Worm (Caenorhabditis elegans) whole organism, L2 larva: ENCODE data around the gene M153.3.

ENCODE experiments used
- aly-2 ChIP-seq: fragments of 150-350 bp; optimal IDR thresholded peaks from 2 replicates; lab custom pipeline; 2014; ENCODE audit warnings: missing biosample characterization, missing genetic modification characterization
- ama-1 ChIP-seq: fragments of 150-350 bp; optimal IDR thresholded peaks from 2 replicates; lab custom pipeline; 2018; ENCODE audit warnings: inconsistent platforms
- blmp-1 ChIP-seq: sonication (generic microtip); optimal IDR thresholded peaks from 2 replicates; lab custom pipeline; 2017; ENCODE audit warnings: missing genetic modification characterization, mild to moderate bottlenecking, missing compliant biosample characterization, antibody characterized with exemption, moderate library complexity; ENCODE audit not compliant: insufficient read depth
- fos-1 ChIP-seq: fragments of 150-350 bp; optimal IDR thresholded peaks from 2 replicates; lab custom pipeline; 2014; ENCODE audit warnings: missing biosample characterization, missing genetic modification characterization
- mab-5 ChIP-seq: fragments of 150-350 bp; optimal IDR thresholded peaks from 2 replicates; lab custom pipeline; 2014; ENCODE audit warnings: missing biosample characterization, missing genetic modification characterization
- mbf-1 ChIP-seq: sonication (generic microtip); optimal IDR thresholded peaks from 2 replicates; lab custom pipeline; 2017; ENCODE audit warnings: missing biosample characterization, missing genetic modification characterization
- nhr-11 ChIP-seq: fragments of 150-350 bp; optimal IDR thresholded peaks from 2 replicates; lab custom pipeline; 2014; ENCODE audit warnings: missing biosample characterization, missing genetic modification characterization
- nhr-77 ChIP-seq: fragments of 150-350 bp; optimal IDR thresholded peaks from 2 replicates; lab custom pipeline; 2014; ENCODE audit warnings: missing biosample characterization, missing genetic modification characterization
- unc-39 ChIP-seq: fragments of 150-350 bp; optimal IDR thresholded peaks from 2 replicates; lab custom pipeline; 2014; ENCODE audit warnings: missing biosample characterization, missing genetic modification characterization
- unc-62 ChIP-seq: fragments of 150-350 bp; optimal IDR thresholded peaks from 2 replicates; lab custom pipeline; 2014; ENCODE audit warnings: missing biosample characterization, missing genetic modification reagents, missing genetic modification characterization
- zag-1 ChIP-seq: fragments of 150-350 bp; optimal IDR thresholded peaks from 2 replicates; lab custom pipeline; 2014; ENCODE audit warnings: missing biosample characterization, missing genetic modification characterization
- ztf-11 ChIP-seq: sonication (generic microtip); optimal IDR thresholded peaks from 2 replicates; lab custom pipeline; 2017; ENCODE audit warnings: missing biosample characterization, missing genetic modification characterization

ce11 chrX:12169390-12169789, 26.7 kb downstream of the M153.3 start:
- TF ChIP-seq ama-1 (no peak), ztf-11 (tag; lab: Kevin White, UChicago) (no peak), nhr-77 (tag; lab: Kevin White, UChicago) (no peak), nhr-11 (no peak), fos-1 (tag; lab: Kevin White, UChicago) (no peak), unc-62 (GFP tag; lab: Kevin White, UChicago) (no peak), aly-2 (tag; lab: Kevin White, UChicago) (no peak), unc-39 (tag; lab: Kevin White, UChicago) (no peak), blmp-1 (tag; lab: Kevin White, UChicago) (no peak), mab-5 (no peak), mbf-1 (tag; lab: Kevin White, UChicago) (no peak), zag-1 (no peak)
